Fruit fly (Drosophila melanogaster) whole organism, pupa: ENCODE data around the gene CG8117.
A peak's percentile ranks its signal among the peaks of the same experiment; 100 is the strongest.

Experiments used
- CG10348 ChIP-seq: fragments of 200-800 bp; sonication (Bioruptor generic); IDR thresholded peaks from 2 replicates; pipeline ENCODE4 v1.3.6; 2022; ENCODE audit warnings: missing biosample characterization, missing genetic modification characterization
- CG12605 ChIP-seq: fragments of 200-800 bp; sonication (Bioruptor generic); IDR thresholded peaks from 2 replicates; pipeline ENCODE4 v1.3.6; 2022; ENCODE audit warnings: missing biosample characterization, missing genetic modification characterization
- CG13204 ChIP-seq: fragments of 200-800 bp; sonication (Bioruptor generic); optimal IDR thresholded peaks from 2 replicates; lab custom pipeline; 2018; ENCODE audit warnings: missing biosample characterization, mild to moderate bottlenecking, missing genetic modification characterization, moderate library complexity
- CG14655 ChIP-seq: fragments of 200-800 bp; sonication (Bioruptor generic); optimal IDR thresholded peaks from 3 replicates; lab custom pipeline; 2017; ENCODE audit warnings: mild to moderate bottlenecking, missing biosample characterization, missing genetic modification reagents, missing genetic modification characterization
- CG15710 ChIP-seq: fragments of 200-800 bp; sonication (Bioruptor generic); optimal IDR thresholded peaks from 2 replicates; lab custom pipeline; 2018; ENCODE audit warnings: missing biosample characterization, mild to moderate bottlenecking, missing genetic modification characterization, moderate library complexity
- CG17806 ChIP-seq: fragments of 200-800 bp; sonication (Bioruptor generic); optimal IDR thresholded peaks from 2 replicates; lab custom pipeline; 2018; ENCODE audit warnings: missing biosample characterization, mild to moderate bottlenecking, missing genetic modification characterization, moderate library complexity
- CG32121 ChIP-seq: fragments of 200-800 bp; sonication (Bioruptor generic); IDR thresholded peaks from 2 replicates; pipeline ENCODE4 v1.3.6; 2022; ENCODE audit warnings: missing biosample characterization, missing genetic modification characterization
- CG34367 ChIP-seq: fragments of 200-800 bp; sonication (Bioruptor generic); optimal IDR thresholded peaks from 2 replicates; lab custom pipeline; 2018; ENCODE audit warnings: missing biosample characterization, mild to moderate bottlenecking, missing genetic modification characterization
- CG4496 ChIP-seq: fragments of 200-800 bp; sonication (Bioruptor generic); IDR thresholded peaks from 3 replicates; pipeline ENCODE4 v1.3.6; 2022; ENCODE audit warnings: missing biosample characterization, missing genetic modification characterization
- CG8159 ChIP-seq: fragments of 200-800 bp; sonication (Bioruptor generic); optimal IDR thresholded peaks from 3 replicates; lab custom pipeline; 2018; ENCODE audit warnings: missing biosample characterization, mild to moderate bottlenecking, missing genetic modification characterization, moderate library complexity
- CG8301 ChIP-seq: fragments of 200-800 bp; sonication (Bioruptor generic); optimal IDR thresholded peaks from 2 replicates; lab custom pipeline; 2018; ENCODE audit warnings: missing biosample characterization, mild to moderate bottlenecking, missing genetic modification characterization
- CG9948 ChIP-seq: fragments of 200-800 bp; sonication (Bioruptor generic); optimal IDR thresholded peaks from 2 replicates; lab custom pipeline; 2018; ENCODE audit warnings: missing biosample characterization, mild to moderate bottlenecking, missing genetic modification characterization, moderate library complexity
- D1 ChIP-seq: fragments of 200-800 bp; sonication (Bioruptor generic); optimal IDR thresholded peaks from 2 replicates; lab custom pipeline; 2018; ENCODE audit warnings: missing biosample characterization, mild to moderate bottlenecking, missing genetic modification characterization, moderate library complexity
- EcR ChIP-seq: fragments of 200-800 bp; sonication (Bioruptor generic); optimal IDR thresholded peaks from 3 replicates; lab custom pipeline; 2019; ENCODE audit warnings: missing biosample characterization, missing genetic modification characterization, mild to moderate bottlenecking, moderate library complexity, missing genetic modification reagents
- Ets98B ChIP-seq: fragments of 200-800 bp; sonication (Bioruptor generic); IDR thresholded peaks from 2 replicates; pipeline ENCODE4 v1.3.6; 2022; ENCODE audit warnings: missing biosample characterization, missing genetic modification characterization
- Pif1A ChIP-seq: fragments of 200-800 bp; sonication (Bioruptor generic); optimal IDR thresholded peaks from 3 replicates; lab custom pipeline; 2016; ENCODE audit warnings: missing biosample characterization, missing genetic modification characterization
- Pif1B ChIP-seq: fragments of 200-800 bp; sonication (Bioruptor generic); optimal IDR thresholded peaks from 3 replicates; lab custom pipeline; 2016; ENCODE audit warnings: missing biosample characterization, missing genetic modification characterization
- Snoo ChIP-seq: fragments of 200-800 bp; sonication (Bioruptor generic); optimal IDR thresholded peaks from 3 replicates; lab custom pipeline; 2017; ENCODE audit warnings: missing biosample characterization, mild to moderate bottlenecking, missing genetic modification characterization, inconsistent platforms
- fd96Ca ChIP-seq: fragments of 200-800 bp; sonication (Bioruptor generic); IDR thresholded peaks from 3 replicates; pipeline ENCODE4 v1.3.6; 2022; ENCODE audit warnings: missing biosample characterization, missing genetic modification characterization
- gl ChIP-seq: fragments of 200-800 bp; sonication (Bioruptor generic); optimal IDR thresholded peaks from 2 replicates; lab custom pipeline; 2018; ENCODE audit warnings: missing biosample characterization, mild to moderate bottlenecking, missing genetic modification characterization
- rn ChIP-seq: fragments of 200-800 bp; sonication (Bioruptor generic); IDR thresholded peaks from 2 replicates; pipeline ENCODE4 v1.3.6; 2022; ENCODE audit warnings: missing biosample characterization, missing genetic modification characterization

CG8117 gene

DNA sequence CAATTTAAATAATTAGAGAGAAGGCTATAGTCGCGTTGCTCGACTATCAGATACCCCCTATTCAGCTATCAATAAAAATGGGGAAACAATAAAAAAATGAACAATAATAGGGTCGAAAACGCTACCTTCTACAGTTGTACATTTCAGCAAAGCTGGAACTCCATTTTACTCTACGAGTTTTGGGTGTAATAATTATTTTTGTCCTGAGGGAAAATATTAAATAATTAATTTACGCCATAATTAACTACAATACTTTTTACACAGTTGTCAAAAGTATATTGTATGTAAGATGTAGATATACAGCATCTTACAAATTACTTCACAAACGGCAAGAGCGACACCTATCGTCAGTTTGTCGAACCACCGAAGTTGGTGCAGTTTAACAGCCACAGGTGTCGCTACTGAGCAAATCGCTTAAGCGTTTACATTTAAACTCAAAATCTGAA, 9.4 kb downstream of the CG8117 start:
- no peak for TF ChIP-seq Pif1A (GFP tag; lab: Kevin White, UChicago)
- no peak for TF ChIP-seq CG17806
- TF ChIP-seq CG9948 (tag; lab: Kevin White, UChicago): no peak
- TF ChIP-seq D1 (tag; lab: Kevin White, UChicago): peak; percentile 65
- TF ChIP-seq Snoo: no peak
- no peak for TF ChIP-seq EcR (GFP tag; lab: Kevin White, UChicago)

DNA sequence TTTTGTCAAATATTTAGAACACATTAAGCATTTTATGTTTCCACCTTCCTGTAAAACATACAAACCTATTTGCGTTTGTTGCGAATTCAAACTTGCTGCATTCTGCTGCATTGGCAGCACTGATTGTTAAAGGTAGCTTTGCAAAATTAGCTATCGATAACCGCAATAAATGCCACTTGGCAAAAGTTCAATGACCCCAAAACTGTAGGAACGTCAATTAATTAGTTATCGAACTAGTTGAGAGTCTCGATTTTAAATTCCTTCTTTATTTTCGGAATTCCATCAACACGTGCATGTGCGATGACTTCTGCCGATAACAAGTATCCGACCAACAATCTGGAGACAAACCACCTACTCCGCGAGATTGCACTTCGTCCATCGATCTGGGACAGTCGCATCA, 18.3 kb downstream of the CG8117 start, which contains the start of gene CG8119:
Gene CG8119 (plus strand): TSS at position 301 of the 400 bp plus-strand sequence.
- TF ChIP-seq Ets98B (GFP tag; lab: Robert Waterston, UW) (no peak), CG13204 (GFP tag; lab: Kevin White, UChicago) (no peak), CG12605 (GFP tag; lab: Robert Waterston, UW) (no peak), CG34367 (tag; lab: Kevin White, UChicago) (no peak), CG8301 (tag; lab: Kevin White, UChicago) (no peak), CG10348 (GFP tag; lab: Robert Waterston, UW) (no peak), Pif1A (GFP tag; lab: Kevin White, UChicago) (no peak), CG14655 (no peak), D1 (tag; lab: Kevin White, UChicago) (no peak), fd96Ca (GFP tag; lab: Robert Waterston, UW) (no peak), CG8159 (no peak), Snoo (no peak), CG32121 (GFP tag; lab: Robert Waterston, UW) (no peak), CG9948 (tag; lab: Kevin White, UChicago) (no peak)
- TF ChIP-seq, all 21 proteins: peak for 0

DNA sequence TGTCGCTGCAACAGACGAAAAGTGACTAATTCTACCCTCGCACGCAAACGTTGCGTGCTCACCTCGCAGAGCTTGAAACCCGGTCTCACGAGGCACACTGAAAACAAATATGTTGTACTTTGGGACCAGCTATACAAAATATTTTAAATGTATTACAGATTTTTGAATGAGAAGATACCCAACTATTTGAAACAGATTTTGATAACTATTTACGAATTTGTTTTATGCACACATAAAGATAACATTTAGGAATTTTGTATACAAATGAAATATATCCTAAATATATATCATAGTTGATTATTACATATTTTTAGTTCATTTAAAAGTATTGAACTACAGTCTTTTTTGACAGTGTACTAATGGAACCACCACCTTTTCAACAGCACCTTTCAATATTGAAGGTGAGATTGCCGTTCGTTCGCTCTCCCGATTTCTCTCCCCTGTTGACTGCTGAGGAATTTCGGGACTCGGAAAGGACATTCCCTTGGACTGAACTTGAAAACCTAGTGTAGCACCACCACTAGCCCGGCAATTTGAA, 27.1 kb downstream of the CG8117 start, which contains the start of gene CG15646:
Gene CG15646 (minus strand): TSS at position 4 of the 538 bp plus-strand sequence.
- TF ChIP-seq Snoo (peak; percentile 77), rn (no peak), EcR (GFP tag; lab: Kevin White, UChicago) (no peak), CG9948 (tag; lab: Kevin White, UChicago) (peak; percentile 84), Pif1B (GFP tag; lab: Kevin White, UChicago) (peak; percentile 54), CG8301 (tag; lab: Kevin White, UChicago) (peak; percentile 66), CG13204 (GFP tag; lab: Kevin White, UChicago) (peak; percentile 23), CG15710 (peak; percentile 80), CG8159 (peak; percentile 87), Pif1A (GFP tag; lab: Kevin White, UChicago) (peak; percentile 52), CG10348 (GFP tag; lab: Robert Waterston, UW) (no peak), CG4496 (GFP tag; lab: Robert Waterston, UW) (peak; percentile 33; the same call in 1 of the 3 replicates), fd96Ca (GFP tag; lab: Robert Waterston, UW) (no peak), CG34367 (tag; lab: Kevin White, UChicago) (peak; percentile 72), CG14655 (peak; percentile 73), CG17806 (peak; percentile 83), D1 (tag; lab: Kevin White, UChicago) (peak; percentile 58), Ets98B (GFP tag; lab: Robert Waterston, UW) (no peak), CG12605 (GFP tag; lab: Robert Waterston, UW) (no peak), gl (tag; lab: Kevin White, UChicago) (peak; percentile 45), CG32121 (GFP tag; lab: Robert Waterston, UW) (no peak)

DNA sequence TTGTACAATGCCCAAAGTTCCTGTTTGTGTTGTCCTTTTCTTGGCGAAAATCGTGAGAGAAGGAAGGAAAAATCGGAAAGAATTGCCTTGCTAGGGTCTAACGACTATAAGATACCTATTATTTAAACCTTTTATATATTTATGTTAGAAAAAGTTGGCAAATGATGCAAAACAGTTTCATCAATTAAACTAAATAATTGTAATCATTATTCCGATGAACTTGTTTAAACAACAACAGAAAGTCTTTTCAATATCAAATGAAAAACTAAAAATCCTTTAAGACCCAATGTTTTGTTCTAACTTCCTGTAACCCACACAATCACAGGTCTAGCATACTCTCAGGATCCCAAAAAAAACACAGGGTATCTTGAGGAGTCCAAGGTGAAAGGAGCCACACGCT, 30.3 kb downstream of the CG8117 start:
- TF ChIP-seq CG15710 (no peak), CG32121 (GFP tag; lab: Robert Waterston, UW) (no peak), CG8159 (no peak), Ets98B (GFP tag; lab: Robert Waterston, UW) (no peak), gl (tag; lab: Kevin White, UChicago) (no peak), Pif1B (GFP tag; lab: Kevin White, UChicago) (no peak), D1 (tag; lab: Kevin White, UChicago) (no peak), Snoo (no peak), CG10348 (GFP tag; lab: Robert Waterston, UW) (no peak), rn (no peak), CG9948 (tag; lab: Kevin White, UChicago) (no peak), CG17806 (no peak), EcR (GFP tag; lab: Kevin White, UChicago) (no peak), fd96Ca (GFP tag; lab: Robert Waterston, UW) (no peak), CG12605 (GFP tag; lab: Robert Waterston, UW) (no peak), Pif1A (GFP tag; lab: Kevin White, UChicago) (no peak), CG34367 (tag; lab: Kevin White, UChicago) (no peak), CG8301 (tag; lab: Kevin White, UChicago) (no peak), CG4496 (GFP tag; lab: Robert Waterston, UW) (no peak)

DNA sequence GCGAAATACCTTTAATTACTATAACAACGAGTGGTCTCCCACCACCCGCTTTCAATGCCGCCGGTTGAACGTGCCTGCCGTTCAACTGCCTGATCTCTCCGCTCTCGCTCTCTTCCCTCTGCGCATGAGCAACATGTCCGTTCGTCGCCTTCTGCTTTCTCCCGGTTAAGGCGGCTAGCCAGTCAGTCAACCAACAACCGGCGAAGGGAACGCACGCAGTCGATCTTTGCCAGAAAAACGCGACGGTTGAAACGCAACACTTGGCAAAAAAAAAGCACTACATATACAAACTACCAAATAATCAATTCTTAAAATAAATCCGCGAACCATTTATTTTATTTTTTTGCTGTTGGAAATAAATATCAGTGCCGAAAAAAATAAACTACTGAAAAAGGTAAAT, 31.3 kb downstream of the CG8117 start, which contains the start of gene CG12708:
Gene CG12708 (plus strand): TSS at position 183 of the 400 bp plus-strand sequence.
- TF ChIP-seq Pif1B (GFP tag; lab: Kevin White, UChicago) (peak; percentile 35), CG13204 (GFP tag; lab: Kevin White, UChicago) (no peak), CG34367 (tag; lab: Kevin White, UChicago) (no peak), rn (no peak), CG14655 (peak; percentile 18), CG12605 (GFP tag; lab: Robert Waterston, UW) (0 out of 2 replicates have a peak, but pooled peaks have one; percentile 21), Snoo (peak; percentile 16), gl (tag; lab: Kevin White, UChicago) (no peak), Ets98B (GFP tag; lab: Robert Waterston, UW) (peak; percentile 44), D1 (tag; lab: Kevin White, UChicago) (no peak), Pif1A (GFP tag; lab: Kevin White, UChicago) (peak; percentile 32), CG15710 (no peak), EcR (GFP tag; lab: Kevin White, UChicago) (peak; percentile 19), CG8301 (tag; lab: Kevin White, UChicago) (peak; percentile 6), CG4496 (GFP tag; lab: Robert Waterston, UW) (peak; percentile 56; the same call in 1 of the 3 replicates), CG32121 (GFP tag; lab: Robert Waterston, UW) (no peak), CG9948 (tag; lab: Kevin White, UChicago) (no peak), CG10348 (GFP tag; lab: Robert Waterston, UW) (no peak), fd96Ca (GFP tag; lab: Robert Waterston, UW) (no peak; the same call in 2 of the 3 replicates), CG17806 (peak; percentile 6), CG8159 (no peak)
